Fruit fly (Drosophila melanogaster): ENCODE measurements around the gene CG10713.

The CG10713 gene

DNA sequence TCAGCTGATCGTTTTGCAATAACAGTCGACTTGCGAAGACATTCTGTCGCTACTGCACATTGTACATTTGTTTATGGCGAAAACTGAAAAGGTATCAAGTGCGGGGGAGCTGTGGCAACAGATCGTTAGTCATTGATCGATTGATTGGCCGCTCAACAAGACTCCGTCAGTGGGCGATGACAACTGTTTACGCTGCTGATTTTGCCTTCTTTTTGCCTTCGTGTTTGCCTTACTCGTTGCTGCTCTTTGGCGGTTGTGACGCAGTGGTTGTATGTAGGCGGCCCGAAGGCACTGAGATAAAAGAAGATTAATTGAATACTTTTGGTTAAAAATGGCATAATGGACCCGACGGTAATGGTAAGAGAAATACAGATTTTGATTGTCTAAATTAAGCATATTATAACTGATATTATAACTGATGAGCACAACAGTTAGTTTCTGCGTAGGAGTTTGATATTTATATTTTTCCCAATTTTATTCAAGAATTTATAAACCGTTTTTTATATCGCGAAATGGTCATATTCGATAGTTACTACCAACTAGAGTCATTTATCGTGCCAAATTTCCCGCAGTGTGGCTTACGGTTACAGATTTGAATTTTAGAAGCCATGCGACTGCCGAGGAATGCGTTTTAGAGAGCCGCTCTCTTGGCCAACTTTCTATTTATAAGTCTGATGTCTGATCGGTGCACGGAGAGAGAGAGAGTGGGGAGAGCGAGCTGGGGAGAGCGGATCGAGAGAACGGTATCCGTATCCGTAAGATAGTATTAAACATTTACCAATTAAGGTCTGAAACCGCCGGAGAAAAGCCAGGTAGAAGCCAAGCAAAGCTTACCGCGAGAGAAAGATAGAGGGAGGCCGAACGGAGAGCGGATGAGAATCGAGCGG is 41.8 kb upstream of the CG10713 start (continued):
- TF ChIP-seq CG12071 (GFP tag; optimal IDR thresholded peaks at IDR 0.05) (peak; percentile 79), chn (GFP tag; optimal IDR thresholded peaks at IDR 0.05) (peak; percentile 69), CG12769 (tag; optimal IDR thresholded peaks at IDR 0.05) (peak; percentile 39), CG6765 (GFP tag; optimal IDR thresholded peaks at IDR 0.05) (peak; percentile 65), CG2120 (GFP tag; optimal IDR thresholded peaks at IDR 0.05) (peak; percentile 89), CG17328 (GFP tag; IDR thresholded peaks at IDR 0.05) (peak; percentile 77), CG2712 (tag; optimal IDR thresholded peaks at IDR 0.05) (peak; percentile 95), CG3407 (GFP tag; optimal IDR thresholded peaks at IDR 0.05) (peak; percentile 76), CG14710 (tag; optimal IDR thresholded peaks at IDR 0.05) (peak; percentile 86), repo (GFP tag; optimal IDR thresholded peaks at IDR 0.05) (peak; percentile 68), dm (GFP tag; optimal IDR thresholded peaks at IDR 0.05) (peak; percentile 35), eyg (GFP tag; optimal IDR thresholded peaks at IDR 0.05) (no peak), CG4404 (GFP tag; IDR thresholded peaks at IDR 0.05) (peak; percentile 79), CG17802 (tag; optimal IDR thresholded peaks at IDR 0.05) (peak; percentile 61), ken (GFP tag; IDR thresholded peaks at IDR 0.05) (peak; percentile 75), Dp (GFP tag; optimal IDR thresholded peaks at IDR 0.05) (peak; percentile 2), Gug (GFP tag; IDR thresholded peaks at IDR 0.05) (peak; percentile 82; the same call in 3 of the 4 replicates), Fer2 (tag; optimal IDR thresholded peaks at IDR 0.05) (peak; percentile 68), Neu2 (GFP tag; optimal IDR thresholded peaks at IDR 0.05; ENCODE audit: borderline replicate concordance) (no peak), Med (GFP tag) (peak; percentile 91), Usf (GFP tag; optimal IDR thresholded peaks at IDR 0.05) (peak; percentile 90), CG5180 (GFP tag; optimal IDR thresholded peaks at IDR 0.05) (peak; percentile 85), D19A (tag; optimal IDR thresholded peaks at IDR 0.05) (peak; percentile 88), sisA (GFP tag; IDR thresholded peaks at IDR 0.05) (peak; percentile 83), Sox100B (GFP tag; optimal IDR thresholded peaks at IDR 0.05) (peak; percentile 96), HLHmδ (GFP tag; optimal IDR thresholded peaks at IDR 0.05) (no peak), seq (GFP tag; IDR thresholded peaks at IDR 0.05) (peak; percentile 84), CG16863 (GFP tag; optimal IDR thresholded peaks at IDR 0.05) (peak; percentile 69), unpg (GFP tag; optimal IDR thresholded peaks at IDR 0.05) (peak; percentile 87), Sox102F (GFP tag; optimal IDR thresholded peaks at IDR 0.05) (peak; percentile 94), Nf-YB (GFP tag; optimal IDR thresholded peaks at IDR 0.05) (peak; percentile 71), Eip74EF (GFP tag; optimal IDR thresholded peaks at IDR 0.05) (peak in 1 of 2 experiments; percentile 93), Atf3 (GFP tag; optimal IDR thresholded peaks at IDR 0.05) (peak; percentile 28), lmd (GFP tag; IDR thresholded peaks at IDR 0.05) (peak; percentile 92), pzg (GFP tag; optimal IDR thresholded peaks at IDR 0.05) (no peak), klu (GFP tag; IDR thresholded peaks at IDR 0.05) (peak; percentile 83), aop (GFP tag; IDR thresholded peaks at IDR 0.05) (no peak), HLH3B (GFP tag; IDR thresholded peaks at IDR 0.05) (peak; percentile 81), Dbx (GFP tag; IDR thresholded peaks at IDR 0.05) (peak; percentile 72; the same call in 2 of the 3 replicates), Hr39 (optimal IDR thresholded peaks at IDR 0.05) (no peak), Vsx1 (GFP tag; optimal IDR thresholded peaks at IDR 0.05) (peak; percentile 85), CG17568 (GFP tag; optimal IDR thresholded peaks at IDR 0.05) (peak; percentile 74), CG6854 (GFP tag; optimal IDR thresholded peaks at IDR 0.05) (peak; percentile 78), Myb (GFP tag; optimal IDR thresholded peaks at IDR 0.05) (peak; percentile 30), CG13296 (GFP tag; optimal IDR thresholded peaks at IDR 0.05) (peak; percentile 87), kah (GFP tag; optimal IDR thresholded peaks at IDR 0.05) (peak; percentile 80), MTF-1 (GFP tag; optimal IDR thresholded peaks at IDR 0.05; ENCODE audit: borderline replicate concordance) (peak; percentile 55), h (optimal IDR thresholded peaks at IDR 0.05) (no peak), ind (GFP tag; optimal IDR thresholded peaks at IDR 0.05) (peak; percentile 88)
